Worm (Caenorhabditis elegans) whole organism, late embryonic: ENCODE data around the gene ztf-13.

Experiments
- elt-4 ChIP-seq: sonication (generic microtip); optimal IDR thresholded peaks from 2 replicates; lab custom pipeline; 2016; ENCODE audit warnings: missing genetic modification characterization, missing compliant biosample characterization
- hlh-13 ChIP-seq: fragments of 200-800 bp; sonication (Bioruptor generic); optimal IDR thresholded peaks from 2 replicates; lab custom pipeline; 2018; ENCODE audit warnings: mild to moderate bottlenecking, missing genetic modification characterization, missing compliant biosample characterization
- pqm-1 ChIP-seq: sonication (generic microtip); optimal IDR thresholded peaks from 2 replicates; lab custom pipeline; 2016; ENCODE audit warnings: missing genetic modification characterization, missing compliant biosample characterization
- ztf-16 ChIP-seq: sonication (generic microtip); optimal IDR thresholded peaks from 2 replicates; lab custom pipeline; 2017; ENCODE audit warnings: missing genetic modification characterization, missing compliant biosample characterization

DNA sequence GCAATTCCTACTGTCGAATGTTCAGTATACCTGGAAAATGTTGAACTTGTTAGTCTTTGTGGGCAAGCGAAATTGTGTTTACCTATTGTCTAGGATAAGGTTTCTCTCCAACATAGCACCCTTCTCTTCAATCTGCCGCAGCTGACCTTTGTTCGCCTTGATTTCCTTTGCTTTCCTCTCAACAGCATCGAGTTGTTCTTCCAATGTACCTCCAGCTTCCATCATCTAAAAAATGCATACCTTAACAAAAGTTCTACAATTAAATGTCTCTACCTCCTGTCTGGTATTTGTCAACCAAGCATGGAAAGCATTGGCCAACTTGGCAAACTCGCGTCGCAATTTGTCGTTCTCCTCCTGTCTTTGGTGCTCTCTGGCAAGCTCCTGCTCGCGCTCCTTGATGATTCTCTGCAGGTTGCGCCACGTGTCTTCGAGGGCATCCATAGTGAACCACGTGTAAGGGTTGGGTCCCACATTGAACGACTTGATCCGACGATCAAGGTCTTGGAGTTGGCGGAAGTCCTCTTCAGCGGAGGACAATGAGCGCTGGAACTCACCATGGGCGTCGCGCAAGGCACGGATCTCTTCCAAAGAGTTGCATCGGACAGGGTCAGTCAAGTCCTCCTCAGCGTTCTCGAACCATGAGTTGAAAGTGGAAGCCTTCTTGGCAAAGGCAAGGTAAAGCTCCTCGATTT, 16.8 kb upstream of the ztf-13 start:
- TF ChIP-seq elt-4 (tag; lab: Kevin White, UChicago) = no peak
- TF ChIP-seq pqm-1 (tag; lab: Kevin White, UChicago) = no peak
- TF ChIP-seq ztf-16 (tag; lab: Kevin White, UChicago) = no peak
- TF ChIP-seq hlh-13 (GFP tag; lab: Kevin White, UChicago) = no peak
